Worm (Caenorhabditis elegans) whole organism, L3 larva: ENCODE data around the gene W08F4.1.
"Not testable (repeated sequence)": the region's sequence is repeated elsewhere in the genome, so short reads cannot be mapped to it uniquely, and the experiment has no call there.

Source experiments
- R02D3.7 ChIP-seq: fragments of 150-350 bp; optimal IDR thresholded peaks from 2 replicates; lab custom pipeline; 2014; ENCODE audit warnings: missing biosample characterization, missing genetic modification characterization
- ZK546.5 ChIP-seq: sonication (generic microtip); optimal IDR thresholded peaks from 2 replicates; lab custom pipeline; 2017; ENCODE audit warnings: missing biosample characterization, missing genetic modification characterization
- aly-2 ChIP-seq: fragments of 150-350 bp; optimal IDR thresholded peaks from 2 replicates; lab custom pipeline; 2014; ENCODE audit warnings: missing biosample characterization, missing genetic modification characterization
- ceh-16 ChIP-seq: sonication (generic microtip); optimal IDR thresholded peaks from 2 replicates; lab custom pipeline; 2017; ENCODE audit warnings: missing biosample characterization, missing genetic modification characterization
- ceh-28 ChIP-seq: fragments of 150-350 bp; optimal IDR thresholded peaks from 2 replicates; lab custom pipeline; 2014; ENCODE audit warnings: missing biosample characterization, missing genetic modification reagents, missing genetic modification characterization
- ceh-82 ChIP-seq: fragments of 150-350 bp; optimal IDR thresholded peaks from 2 replicates; lab custom pipeline; 2014; ENCODE audit warnings: missing biosample characterization, missing genetic modification characterization
- ceh-9 ChIP-seq: sonication (generic microtip); optimal IDR thresholded peaks from 2 replicates; lab custom pipeline; 2018; ENCODE audit warnings: missing biosample characterization, missing genetic modification characterization
- egl-27 ChIP-seq: sonication (generic microtip); optimal IDR thresholded peaks from 4 replicates; lab custom pipeline; 2017; ENCODE audit warnings: missing biosample characterization, missing genetic modification reagents, missing genetic modification characterization
- egl-5 ChIP-seq: fragments of 150-350 bp; optimal IDR thresholded peaks from 2 replicates; lab custom pipeline; 2017; ENCODE audit warnings: missing biosample characterization, missing genetic modification reagents, missing genetic modification characterization, inconsistent platforms
- elt-3 ChIP-seq, 3 experiments: fragments of 150-350 bp in 1 of 3; sonication (generic microtip) in 2 of 3; optimal IDR thresholded peaks; 2 replicates in 2 of 3; 4 replicates in 1 of 3; lab custom pipeline; 2014 to 2017; ENCODE audit warnings: missing biosample characterization in 3 of 3, missing genetic modification characterization in 3 of 3
- eor-1 ChIP-seq, 2 experiments: fragments of 150-350 bp; optimal IDR thresholded peaks; 2 replicates each; lab custom pipeline; 2014 to 2018; ENCODE audit warnings: missing biosample characterization in 2 of 2, missing genetic modification characterization in 2 of 2
- hmg-11 ChIP-seq: sonication (generic microtip); optimal IDR thresholded peaks from 2 replicates; lab custom pipeline; 2016; ENCODE audit warnings: missing genetic modification characterization, missing compliant biosample characterization
- jun-1 ChIP-seq: fragments of 150-350 bp; optimal IDR thresholded peaks from 2 replicates; lab custom pipeline; 2014; ENCODE audit warnings: missing biosample characterization, missing genetic modification reagents, missing genetic modification characterization
- lin-15B ChIP-seq: fragments of 150-350 bp; optimal IDR thresholded peaks from 2 replicates; lab custom pipeline; 2014; ENCODE audit warnings: missing biosample characterization, missing genetic modification characterization
- lin-39 ChIP-seq: fragments of 150-350 bp; optimal IDR thresholded peaks from 2 replicates; lab custom pipeline; 2018; ENCODE audit warnings: missing biosample characterization, missing genetic modification reagents, missing genetic modification characterization
- lsy-12 ChIP-seq: sonication (generic microtip); optimal IDR thresholded peaks from 2 replicates; lab custom pipeline; 2016; ENCODE audit warnings: mild to moderate bottlenecking, missing genetic modification characterization, missing compliant biosample characterization
- mdl-1 ChIP-seq: fragments of 150-350 bp; optimal IDR thresholded peaks from 2 replicates; lab custom pipeline; 2014; ENCODE audit warnings: missing biosample characterization, missing genetic modification characterization
- mml-1 ChIP-seq: fragments of 150-350 bp; sonication (generic microtip); optimal IDR thresholded peaks from 3 replicates; lab custom pipeline; 2014; ENCODE audit warnings: missing biosample characterization, missing genetic modification characterization
- nhr-12 ChIP-seq: fragments of 150-350 bp; optimal IDR thresholded peaks from 2 replicates; lab custom pipeline; 2014; ENCODE audit warnings: missing biosample characterization, missing genetic modification characterization
- nhr-23 ChIP-seq: fragments of 150-350 bp; optimal IDR thresholded peaks from 2 replicates; lab custom pipeline; 2014; ENCODE audit warnings: missing biosample characterization, missing genetic modification reagents, missing genetic modification characterization
- nhr-43 ChIP-seq: sonication (generic microtip); optimal IDR thresholded peaks from 2 replicates; lab custom pipeline; 2016; ENCODE audit warnings: mild to moderate bottlenecking, missing genetic modification characterization, missing compliant biosample characterization; ENCODE audit not compliant: poor library complexity, severe bottlenecking
- nhr-67 ChIP-seq: fragments of 150-350 bp; optimal IDR thresholded peaks from 2 replicates; lab custom pipeline; 2014; ENCODE audit warnings: missing biosample characterization, missing genetic modification characterization
- nhr-76 ChIP-seq: fragments of 150-350 bp; sonication (generic microtip); optimal IDR thresholded peaks from 5 replicates; lab custom pipeline; 2014; ENCODE audit warnings: missing biosample characterization, missing genetic modification characterization
- pha-4 ChIP-seq: fragments of 150-350 bp; optimal IDR thresholded peaks from 2 replicates; lab custom pipeline; 2014; ENCODE audit warnings: missing biosample characterization, missing genetic modification reagents, missing genetic modification characterization
- sea-2 ChIP-seq: fragments of 150-350 bp; sonication (generic microtip); optimal IDR thresholded peaks from 4 replicates; lab custom pipeline; 2014; ENCODE audit warnings: missing biosample characterization, missing genetic modification reagents, missing genetic modification characterization
- snpc-4 ChIP-seq: fragments of 150-350 bp; optimal IDR thresholded peaks from 2 replicates; lab custom pipeline; 2014; ENCODE audit warnings: missing biosample characterization, missing genetic modification characterization
- tbx-2 ChIP-seq: sonication (generic microtip); optimal IDR thresholded peaks from 2 replicates; lab custom pipeline; 2016; ENCODE audit warnings: mild to moderate bottlenecking, missing genetic modification characterization, missing compliant biosample characterization
- unc-62 ChIP-seq: fragments of 150-350 bp; sonication (generic microtip); optimal IDR thresholded peaks from 4 replicates; lab custom pipeline; 2014; ENCODE audit warnings: missing biosample characterization, missing genetic modification reagents, missing genetic modification characterization
- zag-1 ChIP-seq: fragments of 150-350 bp; optimal IDR thresholded peaks from 2 replicates; lab custom pipeline; 2014; ENCODE audit warnings: missing biosample characterization, missing genetic modification characterization

Gene W08F4.1

DNA sequence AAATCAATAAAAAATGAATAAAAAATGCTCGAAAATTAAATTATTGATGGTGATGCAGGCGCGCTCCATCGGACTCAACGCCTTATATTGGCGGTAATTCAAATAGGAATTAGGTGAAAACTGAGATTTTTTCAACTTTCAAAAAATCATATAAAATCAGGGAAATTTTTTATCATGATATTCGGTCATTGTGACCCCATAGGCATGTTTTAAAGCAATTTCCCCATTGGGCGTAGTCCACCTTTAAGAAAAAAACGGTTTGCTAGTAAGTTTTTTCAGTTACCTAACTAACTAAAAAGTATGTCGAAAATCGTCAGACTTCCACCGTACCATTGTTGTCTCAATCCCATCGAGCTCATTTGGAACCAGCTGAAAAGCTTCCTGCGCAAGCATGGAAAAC lies at the start of gene W08F4.1:
Gene W08F4.1, plus strand, starts transcription at position 301 of the 400 bp plus-strand sequence.
- not testable (repeated sequence) for TF ChIP-seq ceh-28; unc-62 (GFP tag; lab: Kevin White, UChicago); aly-2 (tag; lab: Kevin White, UChicago)
- TF ChIP-seq, all 47 proteins: peak for 0; not testable (repeated sequence) for 47

DNA sequence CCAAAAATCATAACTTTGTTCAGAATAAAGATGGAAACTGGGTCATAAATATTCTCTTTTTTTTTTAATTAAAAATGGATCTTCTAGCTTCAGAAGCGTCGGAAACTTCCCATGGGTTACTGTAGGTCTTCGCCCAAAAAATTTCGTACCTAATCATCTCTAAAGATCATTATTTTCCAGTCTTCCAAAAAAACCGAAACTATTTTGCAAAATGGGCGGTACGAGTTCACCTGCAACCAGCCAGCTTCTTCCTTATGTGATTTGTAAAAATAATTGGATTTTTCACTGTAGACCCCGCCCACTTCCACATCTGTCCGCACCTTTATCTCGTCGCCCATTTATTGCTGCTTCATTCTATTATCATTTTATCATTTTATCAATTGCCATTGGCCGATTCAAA lies 46.9 kb upstream of the W08F4.1 start, which contains the start of gene mlt-10:
Gene mlt-10, plus strand, starts transcription at position 301 of the 400 bp plus-strand sequence.
- TF ChIP-seq jun-1 (tag; lab: Kevin White, UChicago) (no peak), nhr-23 (no peak)
- TF ChIP-seq, all 47 proteins: peak for 0

DNA sequence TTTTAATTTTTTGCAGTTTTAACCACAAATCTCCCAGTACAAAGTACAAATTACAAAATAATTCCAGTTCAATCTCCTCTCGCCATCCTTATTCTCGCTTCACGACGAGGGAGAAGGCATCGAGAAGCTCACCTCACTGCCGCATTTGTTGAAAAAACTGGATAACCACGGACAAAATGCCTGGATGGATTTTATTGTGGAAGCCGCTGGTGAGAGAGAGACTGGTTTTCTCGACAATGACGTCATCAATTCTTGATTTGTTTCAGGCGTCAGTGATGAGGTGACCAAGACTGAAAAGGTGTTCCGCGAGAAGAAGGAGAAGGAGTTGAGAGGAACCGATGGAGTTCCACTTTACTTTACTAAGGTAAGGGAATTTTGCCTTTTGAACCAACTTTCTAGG lies 43.8 kb upstream of the W08F4.1 start:
- TF ChIP-seq nhr-43 (tag; lab: Kevin White, UChicago) (peak; percentile 74), mml-1 (tag; lab: Kevin White, UChicago) (no peak)

DNA sequence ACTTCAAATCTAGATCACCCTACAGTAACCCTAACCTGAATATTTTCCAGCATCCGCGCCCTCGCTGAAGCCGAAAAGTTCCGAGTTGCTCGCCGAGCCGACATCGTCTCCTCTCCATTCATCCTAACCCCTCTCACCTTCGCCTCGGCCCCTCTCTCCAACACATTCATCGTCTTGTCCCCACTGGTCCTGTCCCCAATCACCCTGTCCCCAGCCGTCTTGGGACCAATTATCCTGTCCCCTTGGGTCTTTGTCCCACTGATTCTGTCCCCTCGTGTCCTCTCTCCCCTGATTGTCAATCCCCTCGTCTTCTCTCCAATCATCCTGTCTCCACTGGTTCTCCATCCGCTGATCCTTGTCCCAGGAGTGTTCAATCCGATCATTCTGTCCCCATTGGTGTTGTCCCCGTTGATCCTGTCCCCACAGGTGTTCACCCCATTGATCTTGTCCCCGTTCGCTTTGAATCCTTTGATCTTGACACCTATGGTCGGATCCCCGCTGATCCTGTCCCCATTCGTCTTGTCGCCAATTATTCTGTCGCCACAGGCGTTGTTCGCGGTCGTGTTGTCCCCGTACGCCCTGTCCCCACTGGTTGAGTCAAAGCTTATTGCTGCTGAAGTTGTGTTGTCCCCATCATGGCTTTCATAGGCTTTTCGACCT lies 41.9 kb upstream of the W08F4.1 start, which contains the start of gene lips-7:
Gene lips-7, plus strand, starts transcription at position 610 of the 660 bp plus-strand sequence.
- TF ChIP-seq lsy-12 (tag; lab: Kevin White, UChicago) (peak; percentile 40), ceh-82 (no peak), zag-1 (tag; lab: Kevin White, UChicago) (no peak)

DNA sequence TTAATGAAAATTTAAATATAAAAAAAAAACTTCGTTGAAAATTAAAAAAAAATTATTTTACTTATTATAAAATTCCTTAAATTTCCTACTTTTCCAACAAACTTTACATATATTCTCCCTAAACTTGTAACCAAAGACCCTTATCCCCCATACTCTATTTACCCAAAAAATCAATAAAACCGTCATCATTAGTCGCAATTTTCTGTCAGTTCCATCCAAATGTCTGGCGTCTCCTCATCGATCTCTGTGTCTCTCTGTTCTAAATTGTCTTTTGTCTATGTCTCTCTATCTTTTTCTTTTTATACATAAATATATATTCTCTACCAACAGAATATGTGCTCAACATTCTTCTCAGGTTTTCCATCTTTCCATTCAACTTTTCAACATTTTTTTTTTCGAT lies 38.0 kb upstream of the W08F4.1 start:
- TF ChIP-seq unc-62 (GFP tag; lab: Kevin White, UChicago) (no peak), aly-2 (tag; lab: Kevin White, UChicago) (no peak), egl-27 (tag; lab: Kevin White, UChicago) (no peak), ceh-16 (tag; lab: Kevin White, UChicago) (no peak), pha-4 (tag; lab: Kevin White, UChicago) (peak; percentile 44), mdl-1 (tag; lab: Kevin White, UChicago) (no peak), ceh-28 (peak; percentile 67), sea-2 (no peak), ceh-9 (tag; lab: Kevin White, UChicago) (no peak), hmg-11 (tag; lab: Kevin White, UChicago) (peak; percentile 30), lin-39 (tag; lab: Kevin White, UChicago) (no peak)

DNA sequence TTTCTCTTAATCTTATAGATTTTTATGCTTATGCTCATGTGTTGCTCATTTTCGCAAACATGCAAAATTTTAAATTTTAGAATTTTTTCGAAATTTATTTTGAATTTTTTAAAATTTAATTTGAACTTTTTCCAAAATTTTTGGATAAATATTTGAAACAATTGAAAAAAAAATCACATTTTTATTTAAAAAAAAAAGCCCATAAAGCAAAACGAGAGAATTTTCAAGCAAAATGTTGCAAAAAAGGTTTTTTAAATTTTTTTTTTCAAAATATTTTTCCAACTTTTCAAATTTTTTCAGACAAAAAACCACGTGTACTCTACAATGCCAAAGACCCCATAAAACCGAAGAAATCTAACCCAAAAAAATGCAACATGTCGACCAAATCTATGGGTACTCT lies 37.1 kb upstream of the W08F4.1 start, which contains the start of the genes C09E8.1 and C09E8.6:
Gene C09E8.1, plus strand, starts transcription at position 301 of the 400 bp plus-strand sequence.
Gene C09E8.6, plus strand, starts transcription at position 313 of the 400 bp plus-strand sequence.
- TF ChIP-seq lin-15B (tag; lab: Kevin White, UChicago) (no peak), ZK546.5 (tag; lab: Kevin White, UChicago) (no peak), snpc-4 (tag; lab: Kevin White, UChicago) (no peak), zag-1 (tag; lab: Kevin White, UChicago) (no peak), lin-39 (tag; lab: Kevin White, UChicago) (no peak)
- TF ChIP-seq, all 47 proteins: peak for 0

DNA sequence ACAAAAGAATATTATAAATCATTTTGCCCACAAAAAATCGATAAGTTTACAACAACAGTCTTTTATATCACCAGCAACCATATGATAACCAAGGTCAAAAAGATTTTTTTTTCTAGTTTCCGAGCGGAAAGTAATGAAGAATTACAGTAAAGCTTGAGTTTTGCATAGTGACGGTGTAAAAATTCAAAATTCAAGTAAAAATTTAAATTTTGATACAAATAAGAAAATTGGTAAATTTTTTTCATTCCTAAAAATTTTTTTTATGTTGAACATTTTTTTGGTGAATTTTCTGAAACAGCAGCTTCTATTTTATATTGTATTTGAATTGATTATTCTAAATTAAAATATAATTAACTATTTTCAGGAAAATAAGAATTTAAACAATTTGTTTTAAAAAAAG lies 24.5 kb upstream of the W08F4.1 start, which contains the start of gene W08F4.5:
Gene W08F4.5, minus strand, starts transcription at position 101 of the 400 bp plus-strand sequence.
- TF ChIP-seq elt-3 (tag; optimal IDR thresholded peaks at IDR 0.05; lab: Kevin White, UChicago) (no peak), ceh-82 (no peak), mdl-1 (tag; lab: Kevin White, UChicago) (no peak), nhr-23 (peak; percentile 48), aly-2 (tag; lab: Kevin White, UChicago) (no peak), hmg-11 (tag; lab: Kevin White, UChicago) (no peak), ceh-28 (peak; percentile 40), nhr-12 (tag; lab: Kevin White, UChicago) (no peak)

DNA sequence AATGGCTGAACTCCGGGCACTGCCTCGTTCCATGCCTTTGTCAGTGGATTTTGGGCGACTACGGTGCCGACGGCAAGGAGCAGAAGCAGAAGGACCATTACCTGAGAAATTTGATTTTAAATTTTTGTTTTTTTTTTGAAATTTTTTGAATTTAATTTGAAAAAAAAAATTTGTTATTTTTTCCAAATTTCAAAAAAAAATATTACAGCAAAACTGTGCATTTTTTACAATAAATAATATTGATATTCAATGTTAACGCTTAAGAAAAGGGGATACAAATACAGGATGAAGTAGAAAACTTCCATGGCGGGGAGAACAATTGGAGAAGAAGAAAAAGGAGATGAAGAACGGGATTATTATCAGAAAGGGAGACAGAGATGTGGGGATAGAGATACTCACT lies 21.3 kb upstream of the W08F4.1 start, which contains the start of gene mlt-8:
Gene mlt-8, minus strand, starts transcription at position 101 of the 400 bp plus-strand sequence.
- TF ChIP-seq aly-2 (tag; lab: Kevin White, UChicago): no peak
- TF ChIP-seq nhr-43 (tag; lab: Kevin White, UChicago): no peak
- no peak for TF ChIP-seq nhr-67 (tag; lab: Kevin White, UChicago)
- no peak for TF ChIP-seq nhr-23
- TF ChIP-seq tbx-2 (tag; lab: Kevin White, UChicago): no peak
- TF ChIP-seq mml-1 (tag; lab: Kevin White, UChicago): no peak
- no peak for TF ChIP-seq R02D3.7
- no peak for TF ChIP-seq eor-1 (tag; optimal IDR thresholded peaks at IDR 0.05; lab: Kevin White, UChicago)
- no peak for TF ChIP-seq unc-62 (GFP tag; lab: Kevin White, UChicago)
- no peak for TF ChIP-seq egl-5 (tag; lab: Kevin White, UChicago)
- TF ChIP-seq nhr-12 (tag; lab: Kevin White, UChicago): no peak
- no peak for TF ChIP-seq nhr-76
- TF ChIP-seq, all 47 proteins: peak for 0
